Fruit fly (Drosophila melanogaster) whole organism, embryonic: ENCODE measurements around the gene Ssl2.

ENCODE experiments used
- Aef1 ChIP-seq: fragments of 200-800 bp; sonication (Bioruptor generic); IDR thresholded peaks from 3 replicates; pipeline ENCODE4 v1.3.6; 2022; ENCODE audit warnings: missing biosample characterization, missing genetic modification characterization
- Asciz ChIP-seq: fragments of 200-800 bp; sonication (Bioruptor generic); optimal IDR thresholded peaks from 2 replicates; lab custom pipeline; 2017; ENCODE audit warnings: missing biosample characterization, mild to moderate bottlenecking, missing genetic modification characterization, missing genetic modification reagents
- B-H2 ChIP-seq: fragments of 200-800 bp; sonication (Bioruptor generic); optimal IDR thresholded peaks from 2 replicates; lab custom pipeline; 2018; ENCODE audit warnings: missing biosample characterization, mild to moderate bottlenecking, missing genetic modification characterization
- Bteb2 ChIP-seq: fragments of 200-800 bp; sonication (Bioruptor generic); optimal IDR thresholded peaks from 2 replicates; lab custom pipeline; 2016; ENCODE audit warnings: missing biosample characterization, missing genetic modification characterization
- CG11085 ChIP-seq: fragments of 200-800 bp; sonication (Bioruptor generic); IDR thresholded peaks from 2 replicates; pipeline ENCODE4 v1.3.6; 2022; ENCODE audit warnings: missing biosample characterization, missing genetic modification characterization
- CG11723 ChIP-seq: fragments of 200-800 bp; sonication (Bioruptor generic); optimal IDR thresholded peaks from 2 replicates; lab custom pipeline; 2017; ENCODE audit warnings: missing biosample characterization, mild to moderate bottlenecking, missing genetic modification characterization
- CG12219 ChIP-seq: fragments of 200-800 bp; sonication (Bioruptor generic); optimal IDR thresholded peaks from 3 replicates; lab custom pipeline; 2018; ENCODE audit warnings: missing biosample characterization, mild to moderate bottlenecking, missing genetic modification characterization
- CG12942 ChIP-seq: fragments of 200-800 bp; sonication (Bioruptor generic); optimal IDR thresholded peaks from 3 replicates; lab custom pipeline; 2016; ENCODE audit warnings: missing biosample characterization, missing genetic modification characterization
- CG13287 ChIP-seq: fragments of 200-800 bp; sonication (Bioruptor generic); IDR thresholded peaks from 2 replicates; pipeline ENCODE4 v1.3.6; 2022; ENCODE audit warnings: missing biosample characterization, missing genetic modification characterization; ENCODE audit not compliant: partially characterized antibody
- CG13296 ChIP-seq: fragments of 200-800 bp; sonication (Bioruptor generic); optimal IDR thresholded peaks from 3 replicates; lab custom pipeline; 2018; ENCODE audit warnings: missing biosample characterization, mild to moderate bottlenecking, missing genetic modification characterization
- CG15514 ChIP-seq: fragments of 200-800 bp; sonication (Bioruptor generic); optimal IDR thresholded peaks from 3 replicates; lab custom pipeline; 2017; ENCODE audit warnings: missing biosample characterization, missing genetic modification characterization, mild to moderate bottlenecking, moderate library complexity, missing genetic modification reagents
- CG15696 ChIP-seq: fragments of 200-800 bp; sonication (Bioruptor generic); optimal IDR thresholded peaks from 2 replicates; lab custom pipeline; 2019; ENCODE audit warnings: missing biosample characterization, mild to moderate bottlenecking, missing genetic modification characterization, moderate library complexity
- CG17359 ChIP-seq: fragments of 200-800 bp; sonication (Bioruptor generic); optimal IDR thresholded peaks from 3 replicates; lab custom pipeline; 2018; ENCODE audit warnings: missing biosample characterization, mild to moderate bottlenecking, missing genetic modification characterization, moderate library complexity
- CG2712 ChIP-seq: fragments of 200-800 bp; optimal IDR thresholded peaks from 3 replicates; lab custom pipeline; 2019; ENCODE audit warnings: missing biosample characterization, mild to moderate bottlenecking, missing genetic modification characterization, moderate library complexity
- CG34224 ChIP-seq: fragments of 200-800 bp; sonication (Bioruptor generic); IDR thresholded peaks from 3 replicates; pipeline ENCODE4 v1.3.6; 2022; ENCODE audit warnings: missing biosample characterization, missing genetic modification characterization; ENCODE audit not compliant: partially characterized antibody
- CG34422 ChIP-seq: fragments of 200-800 bp; sonication (Bioruptor generic); IDR thresholded peaks from 3 replicates; pipeline ENCODE4 v1.3.6; 2022; ENCODE audit warnings: missing biosample characterization, missing genetic modification characterization
- CG4360 ChIP-seq: fragments of 200-800 bp; sonication (Bioruptor generic); IDR thresholded peaks from 2 replicates; pipeline ENCODE4 v1.3.6; 2022; ENCODE audit warnings: missing biosample characterization, missing genetic modification characterization
- CG5180 ChIP-seq: fragments of 200-800 bp; sonication (Bioruptor generic); optimal IDR thresholded peaks from 3 replicates; lab custom pipeline; 2017; ENCODE audit warnings: missing biosample characterization, missing genetic modification characterization, mild to moderate bottlenecking, moderate library complexity, missing genetic modification reagents
- CG6765 ChIP-seq: fragments of 200-800 bp; sonication (Bioruptor generic); optimal IDR thresholded peaks from 3 replicates; lab custom pipeline; 2017; ENCODE audit warnings: missing biosample characterization, mild to moderate bottlenecking, missing genetic modification characterization
- CG6854 ChIP-seq: fragments of 200-800 bp; sonication (Bioruptor generic); optimal IDR thresholded peaks from 3 replicates; lab custom pipeline; 2017; ENCODE audit warnings: missing biosample characterization, mild to moderate bottlenecking, missing genetic modification characterization
- CG7271 ChIP-seq: fragments of 200-800 bp; sonication (Bioruptor generic); optimal IDR thresholded peaks from 2 replicates; lab custom pipeline; 2018; ENCODE audit warnings: missing biosample characterization, mild to moderate bottlenecking, missing genetic modification characterization, moderate library complexity
- CG7357 ChIP-seq: fragments of 200-800 bp; sonication (Bioruptor generic); IDR thresholded peaks from 3 replicates; pipeline ENCODE4 v1.3.6; 2022; ENCODE audit warnings: missing biosample characterization, missing genetic modification characterization
- CG7556 ChIP-seq: fragments of 200-800 bp; sonication (Bioruptor generic); optimal IDR thresholded peaks from 2 replicates; lab custom pipeline; 2017; ENCODE audit warnings: missing biosample characterization, mild to moderate bottlenecking, missing genetic modification characterization
- CG8359 ChIP-seq: fragments of 200-800 bp; sonication (Bioruptor generic); optimal IDR thresholded peaks from 2 replicates; lab custom pipeline; 2017; ENCODE audit warnings: missing biosample characterization, mild to moderate bottlenecking, missing genetic modification characterization, borderline replicate concordance
- CG8924 ChIP-seq: fragments of 200-800 bp; optimal IDR thresholded peaks from 3 replicates; lab custom pipeline; 2019; ENCODE audit warnings: missing biosample characterization, mild to moderate bottlenecking, missing genetic modification characterization, moderate library complexity
- CG8944 ChIP-seq: fragments of 200-800 bp; sonication (Bioruptor generic); optimal IDR thresholded peaks from 3 replicates; lab custom pipeline; 2016; ENCODE audit warnings: missing biosample characterization, missing genetic modification characterization
- CG9437 ChIP-seq: fragments of 200-800 bp; sonication (Bioruptor generic); optimal IDR thresholded peaks from 2 replicates; lab custom pipeline; 2018; ENCODE audit warnings: missing biosample characterization, mild to moderate bottlenecking, missing genetic modification characterization
- D19B ChIP-seq: fragments of 200-800 bp; sonication (Bioruptor generic); optimal IDR thresholded peaks from 2 replicates; lab custom pipeline; 2017; ENCODE audit warnings: missing biosample characterization, mild to moderate bottlenecking, missing genetic modification characterization
- Doc3 ChIP-seq: fragments of 200-800 bp; sonication (Bioruptor generic); IDR thresholded peaks from 3 replicates; pipeline ENCODE4 v1.3.6; 2022; ENCODE audit warnings: missing biosample characterization, missing genetic modification characterization; ENCODE audit not compliant: partially characterized antibody
- HLHmδ ChIP-seq: fragments of 200-800 bp; sonication (Bioruptor generic); optimal IDR thresholded peaks from 2 replicates; lab custom pipeline; 2018; ENCODE audit warnings: missing biosample characterization, mild to moderate bottlenecking, missing genetic modification characterization, moderate library complexity
- MBD-R2 ChIP-seq: fragments of 200-800 bp; sonication (Bioruptor generic); IDR thresholded peaks from 2 replicates; pipeline ENCODE4 v1.3.6; 2022; ENCODE audit warnings: missing biosample characterization, missing genetic modification characterization
- MESR4 ChIP-seq: fragments of 200-800 bp; sonication (Bioruptor generic); optimal IDR thresholded peaks from 2 replicates; lab custom pipeline; 2018; ENCODE audit warnings: missing biosample characterization, mild to moderate bottlenecking, missing genetic modification characterization, moderate library complexity
- NfI ChIP-seq: fragments of 200-800 bp; sonication (Bioruptor generic); optimal IDR thresholded peaks from 3 replicates; lab custom pipeline; 2018; ENCODE audit warnings: missing biosample characterization, mild to moderate bottlenecking, missing genetic modification characterization, moderate library complexity
- Ptx1 ChIP-seq: fragments of 200-800 bp; sonication (Bioruptor generic); IDR thresholded peaks from 2 replicates; pipeline ENCODE4 v1.3.6; 2022; ENCODE audit warnings: missing biosample characterization, missing genetic modification characterization
- bbx ChIP-seq: fragments of 200-800 bp; sonication (Bioruptor generic); IDR thresholded peaks from 2 replicates; pipeline ENCODE4 v1.3.6; 2022; ENCODE audit warnings: missing biosample characterization, missing genetic modification characterization; ENCODE audit not compliant: partially characterized antibody
- cad ChIP-seq: fragments of >200 bp; optimal IDR thresholded peaks from 2 replicates; lab custom pipeline; 2017; ENCODE audit warnings: missing biosample characterization, missing genetic modification characterization
- fd64A ChIP-seq: fragments of 200-800 bp; sonication (Bioruptor generic); optimal IDR thresholded peaks from 3 replicates; lab custom pipeline; 2018; ENCODE audit warnings: missing biosample characterization, mild to moderate bottlenecking, missing genetic modification characterization
- fu2 ChIP-seq: fragments of 200-800 bp; sonication (Bioruptor generic); optimal IDR thresholded peaks from 2 replicates; lab custom pipeline; 2016; ENCODE audit warnings: missing biosample characterization, missing genetic modification characterization
- h ChIP-seq: fragments of >200 bp; optimal IDR thresholded peaks from 2 replicates; lab custom pipeline; 2017
- ham ChIP-seq: fragments of 200-800 bp; sonication (Bioruptor generic); IDR thresholded peaks from 2 replicates; pipeline ENCODE4 v1.3.6; 2022; ENCODE audit warnings: missing biosample characterization, missing genetic modification characterization
- hth ChIP-seq: fragments of >200 bp; optimal IDR thresholded peaks from 2 replicates; lab custom pipeline; 2017; ENCODE audit warnings: inconsistent platforms
- jigr1 ChIP-seq: fragments of 200-800 bp; sonication (Bioruptor generic); IDR thresholded peaks from 3 replicates; pipeline ENCODE4 v1.3.6; 2022; ENCODE audit warnings: missing biosample characterization, missing genetic modification characterization
- p53 ChIP-seq: fragments of 200-800 bp; sonication (Bioruptor generic); optimal IDR thresholded peaks from 2 replicates; lab custom pipeline; 2016; ENCODE audit warnings: missing biosample characterization, missing genetic modification characterization
- pb ChIP-seq: fragments of 200-800 bp; sonication (Bioruptor generic); optimal IDR thresholded peaks from 3 replicates; lab custom pipeline; 2016; ENCODE audit warnings: missing biosample characterization, missing genetic modification characterization
- peb ChIP-seq: fragments of 200-800 bp; sonication (Bioruptor generic); IDR thresholded peaks from 2 replicates; pipeline ENCODE4 v1.3.6; 2022; ENCODE audit warnings: missing biosample characterization, missing genetic modification characterization
- salm ChIP-seq: fragments of 200-800 bp; sonication (Bioruptor generic); optimal IDR thresholded peaks from 2 replicates; lab custom pipeline; 2018; ENCODE audit warnings: missing biosample characterization, mild to moderate bottlenecking, missing genetic modification characterization
- tll ChIP-seq, 2 experiments: fragments of 200-800 bp in 1 of 2; fragments of >200 bp in 1 of 2; sonication (Bioruptor generic) in 1 of 2; optimal IDR thresholded peaks; 2 replicates each; lab custom pipeline; 2017 to 2019; ENCODE audit warnings: missing biosample characterization in 2 of 2, missing genetic modification characterization in 2 of 2, mild to moderate bottlenecking in 1 of 2, moderate library complexity in 1 of 2
- toy ChIP-seq: fragments of 200-800 bp; sonication (Bioruptor generic); IDR thresholded peaks from 2 replicates; pipeline ENCODE4 v1.3.6; 2022; ENCODE audit warnings: missing biosample characterization, missing genetic modification characterization
- zen2 ChIP-seq: fragments of 200-800 bp; sonication (Bioruptor generic); IDR thresholded peaks from 3 replicates; pipeline ENCODE4 v1.3.6; 2022; ENCODE audit warnings: missing biosample characterization, missing genetic modification characterization; ENCODE audit not compliant: partially characterized antibody
- zfh1 ChIP-seq: fragments of 200-800 bp; sonication (Bioruptor generic); IDR thresholded peaks from 3 replicates; pipeline ENCODE4 v1.3.6; 2022; ENCODE audit warnings: missing biosample characterization, missing genetic modification characterization

The Ssl2 gene

DNA sequence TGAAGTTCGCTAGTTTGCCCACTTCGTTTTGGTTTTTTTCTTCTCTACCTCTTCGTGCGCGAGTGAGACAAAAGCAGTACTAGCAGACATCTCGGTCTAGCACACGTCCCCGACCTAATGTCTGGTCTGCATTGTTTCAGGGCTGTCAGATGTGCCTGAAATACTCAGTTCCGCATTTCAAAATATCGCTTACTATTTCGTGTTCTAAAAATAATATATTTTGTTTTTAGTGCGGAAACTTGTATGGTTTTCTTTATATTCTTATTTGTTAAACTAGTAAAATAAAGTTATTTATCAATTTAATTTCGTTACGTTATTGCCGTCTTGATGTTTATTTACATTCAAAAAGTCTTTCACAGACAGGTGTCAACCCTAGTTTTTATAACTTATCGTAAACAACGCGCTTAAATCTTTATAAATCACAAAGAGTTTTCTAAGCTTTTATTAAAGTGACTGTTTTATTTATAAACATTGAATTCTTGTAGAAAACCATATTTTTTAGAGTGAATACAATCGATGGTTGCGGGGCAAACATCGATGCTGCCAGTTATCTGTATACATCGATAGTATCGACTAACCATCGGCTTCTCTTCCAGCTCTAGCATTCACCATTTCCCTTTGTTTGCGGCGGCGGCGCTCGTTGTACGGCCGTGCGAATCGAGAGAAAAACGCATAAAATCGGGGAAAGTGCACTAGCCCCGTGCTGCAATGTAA lies 30.9 kb upstream of the Ssl2 start (continued):
- TF ChIP-seq CG13287 (no peak), CG6854 (GFP tag; lab: Kevin White, UChicago) (no peak), CG9437 (GFP tag; lab: Kevin White, UChicago) (peak; percentile 81), cad (GFP tag; lab: Kevin White, UChicago) (no peak), salm (no peak), h (no peak), CG13296 (GFP tag; lab: Kevin White, UChicago) (peak; percentile 63), D19B (GFP tag; lab: Kevin White, UChicago) (peak; percentile 70), CG34422 (GFP tag; lab: Robert Waterston, UW) (no peak), ham (GFP tag; lab: Robert Waterston, UW) (no peak), peb (GFP tag; lab: Robert Waterston, UW) (no peak), zfh1 (GFP tag; lab: Robert Waterston, UW) (no peak), jigr1 (GFP tag; lab: Robert Waterston, UW) (no peak), HLHmδ (GFP tag; lab: Kevin White, UChicago) (peak; percentile 31), tll (GFP tag; optimal IDR thresholded peaks at IDR 0.05; lab: Kevin White, UChicago) (no peak), CG6765 (peak; percentile 55), CG11723 (peak; percentile 2), CG8944 (peak; percentile 25), CG17359 (tag; lab: Kevin White, UChicago) (peak; percentile 75), Doc3 (GFP tag; lab: Robert Waterston, UW) (no peak), CG11085 (GFP tag; lab: Robert Waterston, UW) (no peak), fu2 (GFP tag; lab: Kevin White, UChicago) (peak; percentile 37), CG2712 (tag; lab: Kevin White, UChicago) (peak; percentile 82), fd64A (GFP tag; lab: Kevin White, UChicago) (no peak), Bteb2 (no peak), CG8924 (tag; lab: Kevin White, UChicago) (peak; percentile 83), Ptx1 (GFP tag; lab: Robert Waterston, UW) (no peak), toy (GFP tag; lab: Robert Waterston, UW) (no peak), CG15696 (tag; lab: Kevin White, UChicago) (peak; percentile 77), hth (lab: Kevin White, UChicago) (no peak), CG7271 (tag; lab: Kevin White, UChicago) (no peak), CG12942 (GFP tag; lab: Kevin White, UChicago) (peak; percentile 10), CG5180 (GFP tag; lab: Kevin White, UChicago) (no peak), CG7357 (GFP tag; lab: Robert Waterston, UW) (no peak; the same call in 2 of the 3 replicates), CG34224 (GFP tag; lab: Robert Waterston, UW) (no peak), B-H2 (peak; percentile 65), CG15514 (GFP tag; lab: Kevin White, UChicago) (peak; percentile 30), Asciz (peak; percentile 65), p53 (GFP tag; lab: Kevin White, UChicago) (no peak), pb (GFP tag; lab: Kevin White, UChicago) (no peak), MESR4 (GFP tag; lab: Kevin White, UChicago) (peak; percentile 77), CG12219 (peak; percentile 34), bbx (GFP tag; lab: Robert Waterston, UW) (no peak), CG4360 (GFP tag; lab: Robert Waterston, UW) (no peak), MBD-R2 (no peak), Aef1 (GFP tag; lab: Robert Waterston, UW) (no peak), zen2 (GFP tag; lab: Robert Waterston, UW) (no peak), NfI (peak; percentile 78), CG7556 (GFP tag; lab: Kevin White, UChicago) (peak; percentile 84), CG8359 (peak; percentile 4)
